Worm (Caenorhabditis elegans) whole organism, young adult: ENCODE measurements around the gene cdc-42.

Source experiments
- C17E4.6 ChIP-seq: fragments of 200-800 bp; sonication (Bioruptor generic); IDR thresholded peaks from 2 replicates; pipeline ENCODE4 v1.3.6; 2022; ENCODE audit warnings: missing genetic modification reagents, missing genetic modification characterization, missing compliant biosample characterization
- F37B4.10 ChIP-seq: fragments of 200-800 bp; sonication (Bioruptor generic); IDR thresholded peaks from 2 replicates; pipeline ENCODE4 v1.3.6; 2022; ENCODE audit warnings: missing genetic modification characterization, missing compliant biosample characterization
- F39B2.1 ChIP-seq: fragments of 200-800 bp; sonication (Bioruptor generic); IDR thresholded peaks from 2 replicates; pipeline ENCODE4 v1.3.6; 2022; ENCODE audit warnings: missing genetic modification reagents, missing genetic modification characterization, missing compliant biosample characterization
- F49E8.2 ChIP-seq: sonication (generic microtip); optimal IDR thresholded peaks from 3 replicates; lab custom pipeline; 2017; ENCODE audit warnings: missing genetic modification characterization, mild to moderate bottlenecking, missing compliant biosample characterization, antibody characterized with exemption, moderate library complexity; ENCODE audit not compliant: insufficient read depth
- F52B5.7 ChIP-seq: sonication (generic microtip); optimal IDR thresholded peaks from 2 replicates; lab custom pipeline; 2016; ENCODE audit warnings: mild to moderate bottlenecking, missing genetic modification characterization, missing compliant biosample characterization
- F57A8.1 ChIP-seq: fragments of 200-800 bp; sonication (Bioruptor generic); optimal IDR thresholded peaks from 2 replicates; lab custom pipeline; 2018; ENCODE audit warnings: mild to moderate bottlenecking, missing genetic modification characterization, moderate library complexity, missing compliant biosample characterization
- Y53G8AR.9 ChIP-seq: fragments of 200-800 bp; sonication (Bioruptor generic); conservative IDR thresholded peaks from 2 replicates; pipeline ENCODE4 v1.3.6; 2022; ENCODE audit warnings: missing genetic modification reagents, missing genetic modification characterization, missing compliant biosample characterization
- Y56A3A.18 ChIP-seq: fragments of 200-800 bp; sonication (Bioruptor generic); IDR thresholded peaks from 2 replicates; pipeline ENCODE4 v1.3.6; 2022; ENCODE audit warnings: missing genetic modification reagents, missing genetic modification characterization, missing compliant biosample characterization
- attf-5 ChIP-seq: fragments of 200-800 bp; sonication (Bioruptor generic); optimal IDR thresholded peaks from 2 replicates; lab custom pipeline; 2018; ENCODE audit warnings: mild to moderate bottlenecking, missing genetic modification characterization, missing compliant biosample characterization
- ccch-3 ChIP-seq: fragments of 200-800 bp; sonication (Bioruptor generic); optimal IDR thresholded peaks from 2 replicates; lab custom pipeline; 2018; ENCODE audit warnings: mild to moderate bottlenecking, missing genetic modification characterization, missing compliant biosample characterization
- cebp-1 ChIP-seq, 2 experiments: fragments of 200-800 bp in 1 of 2; sonication (Bioruptor generic) in 1 of 2; sonication (generic microtip) in 1 of 2; IDR thresholded peaks in 1 of 2; optimal IDR thresholded peaks in 1 of 2; 2 replicates each; pipeline versions ENCODE4 v1.3.6 to Lab custom; 2017 to 2022; ENCODE audit warnings: missing compliant biosample characterization in 2 of 2, missing genetic modification characterization in 2 of 2, mild to moderate bottlenecking in 1 of 2, missing genetic modification reagents in 1 of 2, moderate library complexity in 1 of 2
- chd-7 ChIP-seq: sonication (generic microtip); optimal IDR thresholded peaks from 2 replicates; lab custom pipeline; 2016; ENCODE audit warnings: mild to moderate bottlenecking, missing genetic modification characterization, moderate library complexity, missing compliant biosample characterization
- dox-1 ChIP-seq: fragments of 200-800 bp; sonication (Bioruptor generic); IDR thresholded peaks from 2 replicates; pipeline ENCODE4 v1.3.6; 2022; ENCODE audit warnings: missing genetic modification reagents, missing genetic modification characterization, missing compliant biosample characterization
- dpff-1 ChIP-seq: sonication (generic microtip); optimal IDR thresholded peaks from 2 replicates; lab custom pipeline; 2017; ENCODE audit warnings: mild to moderate bottlenecking, missing genetic modification characterization, missing compliant biosample characterization
- efl-1 ChIP-seq: fragments of 150-350 bp; optimal IDR thresholded peaks from 2 replicates; lab custom pipeline; 2014; ENCODE audit warnings: missing biosample characterization, missing genetic modification reagents, missing genetic modification characterization
- him-1 ChIP-seq: sonication (generic microtip); optimal IDR thresholded peaks from 2 replicates; lab custom pipeline; 2016; ENCODE audit warnings: missing genotype, missing genetic modification reagents, missing genetic modification characterization, missing compliant biosample characterization
- hmg-1.2 ChIP-seq: fragments of 200-800 bp; sonication (Bioruptor generic); IDR thresholded peaks from 2 replicates; pipeline ENCODE4 v1.3.6; 2022; ENCODE audit warnings: missing genetic modification reagents, missing genetic modification characterization, missing compliant biosample characterization
- lin-26 ChIP-seq: fragments of 200-800 bp; sonication (Bioruptor generic); IDR thresholded peaks from 2 replicates; pipeline ENCODE4 v1.3.6; 2022; ENCODE audit warnings: missing genetic modification reagents, missing genetic modification characterization, missing compliant biosample characterization
- lin-35 ChIP-seq, 3 experiments: fragments of 150-350 bp in 2 of 3; sonication (generic microtip) in 1 of 3; optimal IDR thresholded peaks; 2 replicates each; lab custom pipeline; 2014 to 2018; ENCODE audit warnings: missing biosample characterization in 3 of 3, missing genetic modification characterization in 3 of 3, missing genetic modification reagents in 3 of 3
- madf-3 ChIP-seq: fragments of 200-800 bp; sonication (Bioruptor generic); IDR thresholded peaks from 2 replicates; pipeline ENCODE4 v1.3.6; 2022; ENCODE audit warnings: missing genetic modification reagents, missing genetic modification characterization, missing compliant biosample characterization
- madf-6 ChIP-seq: fragments of 200-800 bp; sonication (Bioruptor generic); IDR thresholded peaks from 2 replicates; pipeline ENCODE4 v1.3.6; 2022; ENCODE audit warnings: missing genetic modification reagents, missing genetic modification characterization, missing compliant biosample characterization
- madf-8 ChIP-seq: fragments of 200-800 bp; sonication (Bioruptor generic); conservative IDR thresholded peaks from 2 replicates; pipeline ENCODE4 v1.3.6; 2022; ENCODE audit warnings: missing genetic modification reagents, missing genetic modification characterization, missing compliant biosample characterization
- nhr-80 ChIP-seq: sonication (generic microtip); optimal IDR thresholded peaks from 2 replicates; lab custom pipeline; 2016; ENCODE audit warnings: missing genetic modification characterization, missing compliant biosample characterization
- pbrm-1 ChIP-seq: fragments of 200-800 bp; sonication (Bioruptor generic); IDR thresholded peaks from 2 replicates; pipeline ENCODE4 v1.3.6; 2022; ENCODE audit warnings: missing genetic modification reagents, missing genetic modification characterization, missing compliant biosample characterization
- rec-8 ChIP-seq, 2 experiments: sonication (generic microtip); optimal IDR thresholded peaks; 2 replicates each; lab custom pipeline; 2016; ENCODE audit warnings: mild to moderate bottlenecking in 2 of 2, missing genetic modification characterization in 2 of 2, missing genetic modification reagents in 2 of 2, missing genotype in 2 of 2, missing biosample characterization in 1 of 2, missing compliant biosample characterization in 1 of 2, moderate library complexity in 1 of 2
- repo-1 ChIP-seq: sonication (generic microtip); optimal IDR thresholded peaks from 2 replicates; lab custom pipeline; 2017; ENCODE audit warnings: mild to moderate bottlenecking, missing genetic modification characterization, missing compliant biosample characterization
- sdz-38 ChIP-seq: sonication (generic microtip); optimal IDR thresholded peaks from 2 replicates; lab custom pipeline; 2016; ENCODE audit warnings: missing genotype, missing genetic modification characterization, missing compliant biosample characterization
- tbp1 ChIP-seq: fragments of 200-800 bp; sonication (Bioruptor generic); optimal IDR thresholded peaks from 2 replicates; lab custom pipeline; 2018; ENCODE audit warnings: mild to moderate bottlenecking, missing genetic modification characterization, missing compliant biosample characterization
- tbx-9 ChIP-seq: sonication (generic microtip); optimal IDR thresholded peaks from 2 replicates; lab custom pipeline; 2016; ENCODE audit warnings: borderline replicate concordance, missing genetic modification characterization, inconsistent platforms, missing compliant biosample characterization
- unc-62 ChIP-seq: fragments of 150-350 bp; optimal IDR thresholded peaks from 2 replicates; lab custom pipeline; 2014; ENCODE audit warnings: missing biosample characterization, missing genetic modification reagents, missing genetic modification characterization
- zim-3 ChIP-seq: sonication (generic microtip); optimal IDR thresholded peaks from 2 replicates; lab custom pipeline; 2017; ENCODE audit warnings: mild to moderate bottlenecking, missing genetic modification characterization, moderate library complexity, missing compliant biosample characterization

The cdc-42 gene

ce11 chrII:7607953-7608352, 8.3 kb upstream of the cdc-42 start, which contains the start of gene lips-17:
Gene lips-17, plus strand, starts transcription at chrII:7608253.
- TF ChIP-seq Y53G8AR.9 (GFP tag; lab: Robert Waterston, UW) (no peak), F49E8.2 (tag; lab: Kevin White, UChicago) (no peak), zim-3 (tag; lab: Kevin White, UChicago) (no peak), C17E4.6 (GFP tag; lab: Robert Waterston, UW) (no peak), chd-7 (tag; lab: Kevin White, UChicago) (no peak), repo-1 (no peak), F39B2.1 (GFP tag; lab: Robert Waterston, UW) (no peak), Y56A3A.18 (GFP tag; lab: Robert Waterston, UW) (no peak), rec-8 (tag; optimal IDR thresholded peaks at IDR 0.05; lab: Kevin White, UChicago) (no peak), ccch-3 (no peak), tbx-9 (tag; lab: Kevin White, UChicago) (no peak), nhr-80 (tag; lab: Kevin White, UChicago) (no peak), madf-6 (no peak), unc-62 (GFP tag; lab: Kevin White, UChicago) (no peak), hmg-1.2 (GFP tag; lab: Robert Waterston, UW) (no peak), F52B5.7 (tag; lab: Kevin White, UChicago) (no peak), F57A8.1 (GFP tag; lab: Kevin White, UChicago) (no peak), sdz-38 (tag; lab: Kevin White, UChicago) (no peak)
- TF ChIP-seq, all 124 proteins: peak for 0

- no peak for TF ChIP-seq madf-8
- no peak for TF ChIP-seq him-1 (tag; lab: Kevin White, UChicago)
- TF ChIP-seq, all 124 proteins: peak for 0
These were observed 2.9 kb upstream of the cdc-42 start, which contains the start of the genes oig-4 and R07G3.7 for ce11 chrII:7613241-7613782. Gene oig-4, plus strand, starts transcription at chrII:7613541. Gene R07G3.7, minus strand, starts transcription at chrII:7613732.

- TF ChIP-seq efl-1 (GFP tag; lab: Kevin White, UChicago) (peak; percentile 13), F49E8.2 (tag; lab: Kevin White, UChicago) (no peak)
These were observed 1.9 kb upstream of the cdc-42 start for ce11 chrII:7614334-7614733.

- TF ChIP-seq pbrm-1 (GFP tag; lab: Robert Waterston, UW), result 0 out of 2 replicates have a peak, but pooled peaks have one; percentile 23
- no peak for TF ChIP-seq attf-5 (GFP tag; lab: Kevin White, UChicago)
- TF ChIP-seq cebp-1 (GFP tag; IDR thresholded peaks at IDR 0.05; lab: Robert Waterston, UW), result no peak
- peak; percentile 2 for TF ChIP-seq cebp-1 (tag; optimal IDR thresholded peaks at IDR 0.05; lab: Kevin White, UChicago)
- no peak; the same call in 1 of the 2 replicates for TF ChIP-seq lin-26 (GFP tag; lab: Robert Waterston, UW)
- peak; percentile 33; the same call in 1 of the 2 replicates for TF ChIP-seq madf-6
- TF ChIP-seq tbp1, result peak; percentile 16
- TF ChIP-seq dox-1 (GFP tag; lab: Robert Waterston, UW), result peak; percentile 47
- TF ChIP-seq madf-3, result peak; percentile 92
- TF ChIP-seq lin-35 (GFP tag; optimal IDR thresholded peaks at IDR 0.05; lab: Kevin White, UChicago), result peak in 1 of 3 experiments; percentile 14
- TF ChIP-seq hmg-1.2 (GFP tag; lab: Robert Waterston, UW), result peak; percentile 94
- no peak for TF ChIP-seq dpff-1 (tag; lab: Kevin White, UChicago)
- TF ChIP-seq F37B4.10 (GFP tag; lab: Robert Waterston, UW), result no peak
These were observed 847 bp upstream of the cdc-42 start for ce11 chrII:7615318-7615891.
